Fruit fly (Drosophila melanogaster) whole organism, embryonic: ENCODE results near the gene CG1542.
A peak's percentile ranks its signal among the peaks of the same experiment; 100 is the strongest.

Experiments used
- ATbp ChIP-seq: fragments of 200-800 bp; sonication (Bioruptor generic); optimal IDR thresholded peaks from 2 replicates; lab custom pipeline; 2017; ENCODE audit warnings: missing biosample characterization, mild to moderate bottlenecking, missing genetic modification characterization, missing genetic modification reagents
- Abd-B ChIP-seq: fragments of 200-800 bp; sonication (Bioruptor generic); optimal IDR thresholded peaks from 2 replicates; lab custom pipeline; 2018; ENCODE audit warnings: missing biosample characterization, mild to moderate bottlenecking, missing genetic modification characterization, moderate library complexity
- Aef1 ChIP-seq: fragments of 200-800 bp; sonication (Bioruptor generic); IDR thresholded peaks from 3 replicates; pipeline ENCODE4 v1.3.6; 2022; ENCODE audit warnings: missing biosample characterization, missing genetic modification characterization
- B-H2 ChIP-seq: fragments of 200-800 bp; sonication (Bioruptor generic); optimal IDR thresholded peaks from 2 replicates; lab custom pipeline; 2018; ENCODE audit warnings: missing biosample characterization, mild to moderate bottlenecking, missing genetic modification characterization
- Bteb2 ChIP-seq: fragments of 200-800 bp; sonication (Bioruptor generic); optimal IDR thresholded peaks from 2 replicates; lab custom pipeline; 2016; ENCODE audit warnings: missing biosample characterization, missing genetic modification characterization
- CG10462 ChIP-seq: fragments of 200-800 bp; sonication (Bioruptor generic); optimal IDR thresholded peaks from 2 replicates; lab custom pipeline; 2016; ENCODE audit warnings: missing biosample characterization, missing genetic modification characterization
- CG10543 ChIP-seq: fragments of 200-800 bp; sonication (Bioruptor generic); optimal IDR thresholded peaks from 3 replicates; lab custom pipeline; 2017; ENCODE audit warnings: missing biosample characterization, mild to moderate bottlenecking, missing genetic modification characterization, moderate library complexity
- CG12942 ChIP-seq: fragments of 200-800 bp; sonication (Bioruptor generic); optimal IDR thresholded peaks from 3 replicates; lab custom pipeline; 2016; ENCODE audit warnings: missing biosample characterization, missing genetic modification characterization
- CG17568 ChIP-seq: fragments of 200-800 bp; sonication (Bioruptor generic); optimal IDR thresholded peaks from 2 replicates; lab custom pipeline; 2018; ENCODE audit warnings: missing biosample characterization, mild to moderate bottlenecking, missing genetic modification characterization, moderate library complexity
- CG18619 ChIP-seq: fragments of 200-800 bp; sonication (Bioruptor generic); optimal IDR thresholded peaks from 3 replicates; lab custom pipeline; 2017; ENCODE audit warnings: missing biosample characterization, mild to moderate bottlenecking, missing genetic modification characterization
- CG2116 ChIP-seq: fragments of 200-800 bp; sonication (Bioruptor generic); optimal IDR thresholded peaks from 3 replicates; lab custom pipeline; 2018; ENCODE audit warnings: missing biosample characterization, mild to moderate bottlenecking, missing genetic modification characterization
- CG2199 ChIP-seq: fragments of 200-800 bp; sonication (Bioruptor generic); IDR thresholded peaks from 3 replicates; pipeline ENCODE4 v1.3.6; 2022; ENCODE audit warnings: missing biosample characterization, missing genetic modification characterization
- CG2712 ChIP-seq: fragments of 200-800 bp; optimal IDR thresholded peaks from 3 replicates; lab custom pipeline; 2019; ENCODE audit warnings: missing biosample characterization, mild to moderate bottlenecking, missing genetic modification characterization, moderate library complexity
- CG31388 ChIP-seq: fragments of 200-800 bp; sonication (Bioruptor generic); optimal IDR thresholded peaks from 2 replicates; lab custom pipeline; 2016; ENCODE audit warnings: missing biosample characterization, missing genetic modification characterization
- CG34376 ChIP-seq: fragments of 200-800 bp; sonication (Bioruptor generic); optimal IDR thresholded peaks from 2 replicates; lab custom pipeline; 2018; ENCODE audit warnings: missing biosample characterization, mild to moderate bottlenecking, missing genetic modification characterization
- CG43689 ChIP-seq: fragments of 200-800 bp; sonication (Bioruptor generic); IDR thresholded peaks from 2 replicates; pipeline ENCODE4 v1.3.6; 2022; ENCODE audit warnings: missing biosample characterization, missing genetic modification characterization
- CG4424 ChIP-seq: fragments of 200-800 bp; sonication (Bioruptor generic); optimal IDR thresholded peaks from 3 replicates; lab custom pipeline; 2016; ENCODE audit warnings: missing biosample characterization, missing genetic modification characterization
- CG6654 ChIP-seq: fragments of 200-800 bp; sonication (Bioruptor generic); optimal IDR thresholded peaks from 2 replicates; lab custom pipeline; 2017; ENCODE audit warnings: missing biosample characterization, mild to moderate bottlenecking, missing genetic modification characterization
- D19A ChIP-seq: fragments of 200-800 bp; optimal IDR thresholded peaks from 3 replicates; lab custom pipeline; 2019; ENCODE audit warnings: missing biosample characterization, mild to moderate bottlenecking, missing genetic modification characterization, moderate library complexity
- Dip2 ChIP-seq: fragments of 200-800 bp; sonication (Bioruptor generic); IDR thresholded peaks from 2 replicates; pipeline ENCODE4 v1.3.6; 2022; ENCODE audit warnings: missing biosample characterization, missing genetic modification characterization
- Dll ChIP-seq: fragments of 200-800 bp; sonication (Bioruptor generic); IDR thresholded peaks from 4 replicates; pipeline ENCODE4 v1.3.6; 2022; ENCODE audit warnings: missing biosample characterization, missing genetic modification characterization; ENCODE audit not compliant: partially characterized antibody
- Dref ChIP-seq: fragments of 200-800 bp; sonication (Bioruptor generic); IDR thresholded peaks from 2 replicates; pipeline ENCODE4 v1.3.6; 2022; ENCODE audit warnings: missing biosample characterization, missing genetic modification characterization
- Elba2 ChIP-seq: fragments of 200-800 bp; sonication (Bioruptor generic); optimal IDR thresholded peaks from 3 replicates; lab custom pipeline; 2016; ENCODE audit warnings: missing biosample characterization, missing genetic modification characterization
- Fer3 ChIP-seq: fragments of 200-800 bp; sonication (Bioruptor generic); optimal IDR thresholded peaks from 2 replicates; lab custom pipeline; 2018; ENCODE audit warnings: missing biosample characterization, mild to moderate bottlenecking, missing genetic modification characterization, moderate library complexity
- GATAe ChIP-seq: fragments of 200-800 bp; sonication (Bioruptor generic); conservative IDR thresholded peaks from 2 replicates; pipeline ENCODE4 v1.3.6; 2022; ENCODE audit warnings: missing biosample characterization, missing genetic modification characterization
- Hr51 ChIP-seq, 2 experiments: fragments of 200-800 bp; sonication (Bioruptor generic); optimal IDR thresholded peaks; 2 replicates in 1 of 2; 3 replicates in 1 of 2; lab custom pipeline; 2016 to 2018; ENCODE audit warnings: missing biosample characterization in 2 of 2, missing genetic modification characterization in 2 of 2, mild to moderate bottlenecking in 1 of 2, moderate library complexity in 1 of 2
- Kr ChIP-seq: fragments of 200-800 bp; sonication (Bioruptor generic); optimal IDR thresholded peaks from 2 replicates; lab custom pipeline; 2017; ENCODE audit warnings: missing biosample characterization, mild to moderate bottlenecking, missing genetic modification characterization
- MTF-1 ChIP-seq: fragments of 200-800 bp; sonication (Bioruptor generic); optimal IDR thresholded peaks from 2 replicates; lab custom pipeline; 2018; ENCODE audit warnings: missing biosample characterization, mild to moderate bottlenecking, missing genetic modification characterization, borderline replicate concordance
- Max ChIP-seq: fragments of 200-800 bp; sonication (Bioruptor generic); optimal IDR thresholded peaks from 2 replicates; lab custom pipeline; 2016; ENCODE audit warnings: missing biosample characterization, mild to moderate bottlenecking, missing genetic modification characterization
- Rfx ChIP-seq: fragments of 200-800 bp; sonication (Bioruptor generic); IDR thresholded peaks from 2 replicates; pipeline ENCODE4 v1.3.6; 2022; ENCODE audit warnings: missing biosample characterization, missing genetic modification characterization
- Scr ChIP-seq: fragments of 200-800 bp; sonication (Bioruptor generic); IDR thresholded peaks from 2 replicates; pipeline ENCODE4 v1.3.6; 2022; ENCODE audit warnings: missing biosample characterization, missing genetic modification characterization; ENCODE audit not compliant: partially characterized antibody
- Ssrp ChIP-seq: fragments of 200-800 bp; sonication (Bioruptor generic); optimal IDR thresholded peaks from 2 replicates; lab custom pipeline; 2018; ENCODE audit warnings: missing biosample characterization, mild to moderate bottlenecking, missing genetic modification characterization, moderate library complexity
- Xbp1 ChIP-seq: fragments of 200-800 bp; sonication (Bioruptor generic); optimal IDR thresholded peaks from 3 replicates; lab custom pipeline; 2016; ENCODE audit warnings: missing biosample characterization, mild to moderate bottlenecking, missing genetic modification characterization
- caup ChIP-seq: fragments of 200-800 bp; sonication (Bioruptor generic); optimal IDR thresholded peaks from 3 replicates; lab custom pipeline; 2017; ENCODE audit warnings: missing biosample characterization, mild to moderate bottlenecking, missing genetic modification characterization, moderate library complexity; ENCODE audit not compliant: severe bottlenecking
- crol ChIP-seq: fragments of 200-800 bp; sonication (Bioruptor generic); IDR thresholded peaks from 2 replicates; pipeline ENCODE4 v1.3.6; 2022; ENCODE audit warnings: missing biosample characterization, missing genetic modification characterization
- danr ChIP-seq: fragments of 200-800 bp; sonication (Bioruptor generic); IDR thresholded peaks from 2 replicates; pipeline ENCODE4 v1.3.6; 2022; ENCODE audit warnings: missing biosample characterization, missing genetic modification characterization
- dimm ChIP-seq: fragments of 200-800 bp; sonication (Bioruptor generic); IDR thresholded peaks from 2 replicates; pipeline ENCODE4 v1.3.6; 2022; ENCODE audit warnings: missing biosample characterization, missing genetic modification characterization
- ems ChIP-seq: fragments of 200-800 bp; sonication (Bioruptor generic); optimal IDR thresholded peaks from 3 replicates; lab custom pipeline; 2016; ENCODE audit warnings: missing biosample characterization, missing genetic modification characterization
- eyg ChIP-seq: fragments of 200-800 bp; sonication (Bioruptor generic); optimal IDR thresholded peaks from 3 replicates; lab custom pipeline; 2016; ENCODE audit warnings: missing biosample characterization, missing genetic modification characterization
- her ChIP-seq: fragments of 200-800 bp; sonication (Bioruptor generic); optimal IDR thresholded peaks from 2 replicates; lab custom pipeline; 2016; ENCODE audit warnings: missing biosample characterization, missing genetic modification characterization
- mam ChIP-seq: fragments of 200-800 bp; sonication (Bioruptor generic); optimal IDR thresholded peaks from 3 replicates; lab custom pipeline; 2016; ENCODE audit warnings: missing biosample characterization, missing genetic modification characterization
- pan ChIP-seq, 4 experiments: fragments of >200 bp in 3 of 4; fragments of 200-800 bp in 1 of 4; sonication (Bioruptor generic) in 1 of 4; optimal IDR thresholded peaks in 3 of 4; IDR thresholded peaks in 1 of 4; 2 replicates each; pipeline versions ENCODE4 v1.3.6 to Lab custom; 2017 to 2022; ENCODE audit warnings: missing biosample characterization in 2 of 4, missing genetic modification characterization in 2 of 4, mixed read lengths in 1 of 4
- peb ChIP-seq: fragments of 200-800 bp; sonication (Bioruptor generic); IDR thresholded peaks from 2 replicates; pipeline ENCODE4 v1.3.6; 2022; ENCODE audit warnings: missing biosample characterization, missing genetic modification characterization
- ranshi ChIP-seq: fragments of 200-800 bp; sonication (Bioruptor generic); IDR thresholded peaks from 2 replicates; pipeline ENCODE4 v1.3.6; 2022; ENCODE audit warnings: missing biosample characterization, missing genetic modification characterization
- sens ChIP-seq: fragments of 200-800 bp; sonication (Bioruptor generic); peaks from one replicate; lab custom pipeline; 2016; ENCODE audit warnings: missing biosample characterization, missing genetic modification characterization
- sima ChIP-seq: fragments of 200-800 bp; sonication (Bioruptor generic); optimal IDR thresholded peaks from 2 replicates; lab custom pipeline; 2016; ENCODE audit warnings: missing biosample characterization, missing genetic modification characterization
- tgo ChIP-seq: fragments of 200-800 bp; sonication (Bioruptor generic); IDR thresholded peaks from 3 replicates; pipeline ENCODE4 v1.3.6; 2022; ENCODE audit warnings: missing biosample characterization, missing genetic modification characterization
- tio ChIP-seq: fragments of 200-800 bp; sonication (Bioruptor generic); optimal IDR thresholded peaks from 2 replicates; lab custom pipeline; 2017; ENCODE audit warnings: missing biosample characterization, missing genetic modification characterization, inconsistent platforms
- tna ChIP-seq: fragments of 200-800 bp; sonication (Bioruptor generic); IDR thresholded peaks from 2 replicates; pipeline ENCODE4 v1.3.6; 2022; ENCODE audit warnings: missing biosample characterization, missing genetic modification characterization; ENCODE audit not compliant: partially characterized antibody

CG1542 gene

dm6 chr3R:31222125-31222889, 9.0 kb downstream of the CG1542 start (continued):
- TF ChIP-seq CG2116 (GFP tag; lab: Kevin White, UChicago) = peak; percentile 28
- TF ChIP-seq D19A (tag; lab: Kevin White, UChicago) = peak; percentile 83
- peak; percentile 89 for TF ChIP-seq caup (GFP tag; lab: Kevin White, UChicago)
- TF ChIP-seq GATAe = no peak
- TF ChIP-seq CG17568 (GFP tag; lab: Kevin White, UChicago) = peak; percentile 79
- TF ChIP-seq Rfx = no peak
- no peak for TF ChIP-seq CG43689 (GFP tag; lab: Robert Waterston, UW)
- peak; percentile 82 for TF ChIP-seq CG10543 (GFP tag; lab: Kevin White, UChicago)
- TF ChIP-seq Fer3 (tag; lab: Kevin White, UChicago) = peak; percentile 85
- TF ChIP-seq dimm (GFP tag; lab: Robert Waterston, UW) = no peak
- no peak for TF ChIP-seq danr (GFP tag; lab: Robert Waterston, UW)
- TF ChIP-seq crol (GFP tag; lab: Robert Waterston, UW) = peak; percentile 82; the same call in 1 of the 2 replicates
- no peak for TF ChIP-seq peb (GFP tag; lab: Robert Waterston, UW)
- TF ChIP-seq CG31388 (GFP tag; lab: Kevin White, UChicago) = peak; percentile 21
- peak; percentile 72 for TF ChIP-seq Max (GFP tag; lab: Kevin White, UChicago)
- no peak for TF ChIP-seq CG2199 (GFP tag; lab: Robert Waterston, UW)
- TF ChIP-seq CG18619 (GFP tag; lab: Kevin White, UChicago) = peak; percentile 89
- no peak for TF ChIP-seq ranshi (GFP tag; lab: Robert Waterston, UW)
- TF ChIP-seq CG2712 (tag; lab: Kevin White, UChicago) = peak; percentile 89
- TF ChIP-seq pan (optimal IDR thresholded peaks at IDR 0.05; lab: Kevin White, UChicago) = no peak
- no peak for TF ChIP-seq pan (GFP tag; optimal IDR thresholded peaks at IDR 0.05 in 1 of 2, IDR thresholded peaks at IDR 0.05 in 1 of 2)
- peak; percentile 80 to 85 for TF ChIP-seq Hr51 (GFP tag; optimal IDR thresholded peaks at IDR 0.05; lab: Kevin White, UChicago)
- peak; percentile 83 for TF ChIP-seq her (GFP tag; lab: Kevin White, UChicago)
- peak; percentile 97 for TF ChIP-seq sens (GFP tag; lab: Kevin White, UChicago)
- no peak for TF ChIP-seq tio
- no peak for TF ChIP-seq Kr (GFP tag; lab: Kevin White, UChicago)
- TF ChIP-seq eyg = peak; percentile 56
- no peak for TF ChIP-seq Scr (GFP tag; lab: Robert Waterston, UW)
- TF ChIP-seq CG6654 = peak; percentile 28
- TF ChIP-seq CG34376 (GFP tag; lab: Kevin White, UChicago) = peak; percentile 88
- peak; percentile 74 for TF ChIP-seq Bteb2 (GFP tag; lab: Kevin White, UChicago)
- TF ChIP-seq Elba2 = peak; percentile 17
- no peak for TF ChIP-seq tna (GFP tag; lab: Robert Waterston, UW)
- no peak for TF ChIP-seq Aef1 (GFP tag; lab: Robert Waterston, UW)
- peak; percentile 46 for TF ChIP-seq sima
- TF ChIP-seq CG4424 (GFP tag; lab: Kevin White, UChicago) = peak; percentile 68
- TF ChIP-seq MTF-1 (GFP tag; lab: Kevin White, UChicago) = peak; percentile 53
- TF ChIP-seq B-H2 = peak; percentile 74
- TF ChIP-seq Dip2 (GFP tag; lab: Robert Waterston, UW) = no peak
- peak; percentile 85 for TF ChIP-seq Xbp1 (GFP tag; lab: Kevin White, UChicago)
- peak; percentile 77 for TF ChIP-seq Abd-B
- TF ChIP-seq Ssrp = peak; percentile 82
- TF ChIP-seq tgo (GFP tag; lab: Robert Waterston, UW) = no peak
- peak; percentile 77 for TF ChIP-seq ems
- TF ChIP-seq CG12942 (GFP tag; lab: Kevin White, UChicago) = peak; percentile 77
- peak; percentile 90 for TF ChIP-seq mam (GFP tag; lab: Kevin White, UChicago)
- peak; percentile 80 for TF ChIP-seq ATbp (GFP tag; lab: Kevin White, UChicago)
- no peak for TF ChIP-seq Dref (GFP tag; lab: Robert Waterston, UW)
- peak; percentile 58 for TF ChIP-seq CG10462 (GFP tag; lab: Kevin White, UChicago)
- no peak for TF ChIP-seq Dll
